Worm (Caenorhabditis elegans) whole organism, L4/young adult: ENCODE results near the gene Y39G8C.2.

Experiments used
- dao-5 ChIP-seq: sonication (generic microtip); optimal IDR thresholded peaks from 2 replicates; lab custom pipeline; 2016; ENCODE audit warnings: missing genotype, missing genetic modification characterization, moderate library complexity, missing compliant biosample characterization
- him-1 ChIP-seq: sonication (generic microtip); optimal IDR thresholded peaks from 2 replicates; lab custom pipeline; 2016; ENCODE audit warnings: missing genotype, missing genetic modification reagents, missing genetic modification characterization, missing compliant biosample characterization

DNA sequence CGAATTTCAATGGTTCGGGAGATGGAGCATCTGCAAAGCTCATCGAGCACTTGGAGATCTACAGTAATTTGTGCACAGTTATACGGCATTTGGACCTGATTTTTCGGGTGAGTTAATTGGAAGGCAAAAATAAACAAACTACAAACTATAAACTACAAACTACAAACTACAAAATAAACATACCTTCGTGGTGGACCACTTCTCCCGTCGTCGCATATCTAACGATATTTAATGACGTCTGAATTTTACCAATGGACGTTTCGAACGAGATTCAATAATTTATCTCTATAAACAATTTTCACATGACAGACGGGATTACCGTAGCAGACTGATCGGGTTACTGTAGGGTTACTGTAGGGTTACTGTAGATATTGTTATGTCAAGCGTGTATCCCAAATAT is 8.7 kb upstream of the Y39G8C.2 start:
- no peak for TF ChIP-seq dao-5
- TF ChIP-seq him-1 (tag; lab: Kevin White, UChicago): no peak
